Fruit fly (Drosophila melanogaster) whole organism, embryonic: Measurements from ENCODE around the gene CG17625.

Experiments
- CG10147 ChIP-seq: fragments of 200-800 bp; sonication (Bioruptor generic); optimal IDR thresholded peaks from 2 replicates; lab custom pipeline; 2019; ENCODE audit warnings: missing biosample characterization, mild to moderate bottlenecking, missing genetic modification characterization, moderate library complexity
- CG10267 ChIP-seq: fragments of 200-800 bp; sonication (Bioruptor generic); optimal IDR thresholded peaks from 2 replicates; lab custom pipeline; 2018; ENCODE audit warnings: missing biosample characterization, mild to moderate bottlenecking, missing genetic modification characterization, moderate library complexity
- CG10431 ChIP-seq: fragments of 200-800 bp; sonication (Bioruptor generic); optimal IDR thresholded peaks from 3 replicates; lab custom pipeline; 2018; ENCODE audit warnings: missing biosample characterization, mild to moderate bottlenecking, missing genetic modification characterization
- CG10979 ChIP-seq: fragments of 200-800 bp; sonication (Bioruptor generic); optimal IDR thresholded peaks from 2 replicates; lab custom pipeline; 2018; ENCODE audit warnings: missing biosample characterization, mild to moderate bottlenecking, missing genetic modification characterization, moderate library complexity
- CG11696 ChIP-seq: fragments of 200-800 bp; sonication (Bioruptor generic); IDR thresholded peaks from 2 replicates; pipeline ENCODE4 v1.3.6; 2022; ENCODE audit warnings: missing biosample characterization, missing genetic modification characterization
- CG11723 ChIP-seq: fragments of 200-800 bp; sonication (Bioruptor generic); optimal IDR thresholded peaks from 2 replicates; lab custom pipeline; 2017; ENCODE audit warnings: missing biosample characterization, mild to moderate bottlenecking, missing genetic modification characterization
- CG12219 ChIP-seq: fragments of 200-800 bp; sonication (Bioruptor generic); optimal IDR thresholded peaks from 3 replicates; lab custom pipeline; 2018; ENCODE audit warnings: missing biosample characterization, mild to moderate bottlenecking, missing genetic modification characterization
- CG13894 ChIP-seq: fragments of 200-800 bp; sonication (Bioruptor generic); optimal IDR thresholded peaks from 3 replicates; lab custom pipeline; 2018; ENCODE audit warnings: missing biosample characterization, mild to moderate bottlenecking, missing genetic modification characterization, moderate library complexity
- CG14014 ChIP-seq: fragments of 200-800 bp; sonication (Bioruptor generic); IDR thresholded peaks from 2 replicates; pipeline ENCODE4 v1.3.6; 2022; ENCODE audit warnings: missing biosample characterization, missing genetic modification characterization
- CG14050 ChIP-seq: fragments of 200-800 bp; sonication (Bioruptor generic); IDR thresholded peaks from 3 replicates; pipeline ENCODE4 v1.3.6; 2022; ENCODE audit warnings: missing biosample characterization, missing genetic modification characterization
- CG15073 ChIP-seq: fragments of 200-800 bp; sonication (Bioruptor generic); optimal IDR thresholded peaks from 2 replicates; lab custom pipeline; 2016; ENCODE audit warnings: missing biosample characterization, missing genetic modification characterization
- CG16815 ChIP-seq: fragments of 200-800 bp; sonication (Bioruptor generic); optimal IDR thresholded peaks from 3 replicates; lab custom pipeline; 2017; ENCODE audit warnings: missing biosample characterization, mild to moderate bottlenecking, missing genetic modification characterization
- CG16863 ChIP-seq: fragments of 200-800 bp; sonication (Bioruptor generic); optimal IDR thresholded peaks from 3 replicates; lab custom pipeline; 2016; ENCODE audit warnings: missing biosample characterization, missing genetic modification characterization
- CG17186 ChIP-seq: fragments of 200-800 bp; sonication (Bioruptor generic); optimal IDR thresholded peaks from 3 replicates; lab custom pipeline; 2017; ENCODE audit warnings: missing biosample characterization, missing genetic modification reagents, missing genetic modification characterization
- CG17802 ChIP-seq: fragments of 200-800 bp; sonication (Bioruptor generic); optimal IDR thresholded peaks from 2 replicates; lab custom pipeline; 2018; ENCODE audit warnings: missing biosample characterization, mild to moderate bottlenecking, missing genetic modification characterization, moderate library complexity
- CG18599 ChIP-seq: fragments of 200-800 bp; sonication (Bioruptor generic); optimal IDR thresholded peaks from 3 replicates; lab custom pipeline; 2017; ENCODE audit warnings: missing biosample characterization, missing genetic modification characterization, mild to moderate bottlenecking, moderate library complexity, missing genetic modification reagents
- CG3726 ChIP-seq: fragments of 200-800 bp; sonication (Bioruptor generic); IDR thresholded peaks from 3 replicates; pipeline ENCODE4, ENCODE4 v1.3.6; 2022; ENCODE audit warnings: missing biosample characterization, missing genetic modification characterization
- CG4730 ChIP-seq: fragments of 200-800 bp; sonication (Bioruptor generic); IDR thresholded peaks from 2 replicates; pipeline ENCODE4 v1.3.6; 2022; ENCODE audit warnings: missing biosample characterization, missing genetic modification characterization
- CG6813 ChIP-seq: fragments of 200-800 bp; sonication (Bioruptor generic); optimal IDR thresholded peaks from 2 replicates; lab custom pipeline; 2017; ENCODE audit warnings: missing biosample characterization, missing genetic modification characterization, mild to moderate bottlenecking, moderate library complexity, missing genetic modification reagents
- CG6854 ChIP-seq: fragments of 200-800 bp; sonication (Bioruptor generic); optimal IDR thresholded peaks from 3 replicates; lab custom pipeline; 2017; ENCODE audit warnings: missing biosample characterization, mild to moderate bottlenecking, missing genetic modification characterization
- CG7786 ChIP-seq: fragments of 200-800 bp; sonication (Bioruptor generic); optimal IDR thresholded peaks from 2 replicates; lab custom pipeline; 2016; ENCODE audit warnings: missing biosample characterization, missing genetic modification characterization
- CG9727 ChIP-seq: fragments of 200-800 bp; sonication (Bioruptor generic); optimal IDR thresholded peaks from 3 replicates; lab custom pipeline; 2017; ENCODE audit warnings: missing biosample characterization, mild to moderate bottlenecking, missing genetic modification characterization
- Chrac-16 ChIP-seq: fragments of 200-800 bp; sonication (Bioruptor generic); optimal IDR thresholded peaks from 3 replicates; lab custom pipeline; 2016; ENCODE audit warnings: missing biosample characterization, missing genetic modification characterization
- Dek ChIP-seq: fragments of 200-800 bp; sonication (Bioruptor generic); optimal IDR thresholded peaks from 3 replicates; lab custom pipeline; 2019; ENCODE audit warnings: missing biosample characterization, mild to moderate bottlenecking, missing genetic modification characterization, moderate library complexity
- Dll ChIP-seq: fragments of 200-800 bp; sonication (Bioruptor generic); IDR thresholded peaks from 4 replicates; pipeline ENCODE4 v1.3.6; 2022; ENCODE audit warnings: missing biosample characterization, missing genetic modification characterization; ENCODE audit not compliant: partially characterized antibody
- Ets97D ChIP-seq: fragments of 200-800 bp; sonication (Bioruptor generic); optimal IDR thresholded peaks from 3 replicates; lab custom pipeline; 2016; ENCODE audit warnings: missing biosample characterization, missing genetic modification characterization
- Fer3 ChIP-seq: fragments of 200-800 bp; sonication (Bioruptor generic); optimal IDR thresholded peaks from 2 replicates; lab custom pipeline; 2018; ENCODE audit warnings: missing biosample characterization, mild to moderate bottlenecking, missing genetic modification characterization, moderate library complexity
- H15 ChIP-seq: fragments of 200-800 bp; sonication (Bioruptor generic); IDR thresholded peaks from 3 replicates; pipeline ENCODE4 v1.3.6; 2022; ENCODE audit warnings: missing biosample characterization, missing genetic modification characterization
- HLH4C ChIP-seq: fragments of 200-800 bp; sonication (Bioruptor generic); IDR thresholded peaks from 3 replicates; pipeline ENCODE4 v1.3.6; 2022; ENCODE audit warnings: missing biosample characterization, missing genetic modification characterization; ENCODE audit not compliant: partially characterized antibody
- Myb ChIP-seq: fragments of 200-800 bp; sonication (Bioruptor generic); optimal IDR thresholded peaks from 2 replicates; lab custom pipeline; 2016; ENCODE audit warnings: missing biosample characterization, missing genetic modification characterization
- Ravus ChIP-seq: fragments of 200-800 bp; sonication (Bioruptor generic); IDR thresholded peaks from 2 replicates; pipeline ENCODE4 v1.3.6; 2022; ENCODE audit warnings: missing biosample characterization, missing genetic modification characterization
- Scr ChIP-seq: fragments of 200-800 bp; sonication (Bioruptor generic); IDR thresholded peaks from 2 replicates; pipeline ENCODE4 v1.3.6; 2022; ENCODE audit warnings: missing biosample characterization, missing genetic modification characterization; ENCODE audit not compliant: partially characterized antibody
- Sin3A ChIP-seq: fragments of >200 bp; optimal IDR thresholded peaks from 2 replicates; lab custom pipeline; 2018
- Vsx1 ChIP-seq: fragments of 200-800 bp; sonication (Bioruptor generic); optimal IDR thresholded peaks from 2 replicates; lab custom pipeline; 2017; ENCODE audit warnings: missing biosample characterization, mild to moderate bottlenecking, missing genetic modification characterization, missing genetic modification reagents
- abd-A ChIP-seq: fragments of 200-800 bp; sonication (Bioruptor generic); optimal IDR thresholded peaks from 3 replicates; lab custom pipeline; 2019; ENCODE audit warnings: missing biosample characterization, mild to moderate bottlenecking, missing genetic modification characterization, moderate library complexity
- al ChIP-seq: fragments of 200-800 bp; sonication (Bioruptor generic); IDR thresholded peaks from 2 replicates; pipeline ENCODE4 v1.3.6; 2022; ENCODE audit warnings: missing biosample characterization, missing genetic modification characterization
- bcd ChIP-seq: fragments of 200-800 bp; sonication (Bioruptor generic); optimal IDR thresholded peaks from 2 replicates; lab custom pipeline; 2017; ENCODE audit warnings: missing biosample characterization, mild to moderate bottlenecking, missing genetic modification characterization
- caup ChIP-seq: fragments of 200-800 bp; sonication (Bioruptor generic); optimal IDR thresholded peaks from 3 replicates; lab custom pipeline; 2017; ENCODE audit warnings: missing biosample characterization, mild to moderate bottlenecking, missing genetic modification characterization, moderate library complexity; ENCODE audit not compliant: severe bottlenecking
- chinmo ChIP-seq: fragments of 200-800 bp; sonication (Bioruptor generic); IDR thresholded peaks from 4 replicates; pipeline ENCODE4 v1.3.6; 2022; ENCODE audit warnings: missing biosample characterization, missing genetic modification characterization; ENCODE audit not compliant: partially characterized antibody
- crc ChIP-seq: fragments of 200-800 bp; sonication (Bioruptor generic); optimal IDR thresholded peaks from 2 replicates; lab custom pipeline; 2016; ENCODE audit warnings: missing biosample characterization, missing genetic modification characterization
- crp ChIP-seq, 2 experiments: fragments of 200-800 bp; sonication (Bioruptor generic); optimal IDR thresholded peaks; 2 replicates in 1 of 2; 3 replicates in 1 of 2; lab custom pipeline; 2017; ENCODE audit warnings: missing biosample characterization in 2 of 2, missing genetic modification characterization in 2 of 2, mild to moderate bottlenecking in 1 of 2, moderate library complexity in 1 of 2
- dati ChIP-seq: fragments of 200-800 bp; sonication (Bioruptor generic); IDR thresholded peaks from 2 replicates; pipeline ENCODE4 v1.3.6; 2022; ENCODE audit warnings: missing biosample characterization, missing genetic modification characterization
- fd102C ChIP-seq: fragments of 200-800 bp; sonication (Bioruptor generic); optimal IDR thresholded peaks from 2 replicates; lab custom pipeline; 2018; ENCODE audit warnings: missing biosample characterization, mild to moderate bottlenecking, missing genetic modification characterization, moderate library complexity
- gcm ChIP-seq: fragments of 200-800 bp; sonication (Bioruptor generic); optimal IDR thresholded peaks from 2 replicates; lab custom pipeline; 2019; ENCODE audit warnings: missing biosample characterization, mild to moderate bottlenecking, missing genetic modification characterization, moderate library complexity
- h ChIP-seq: fragments of >200 bp; optimal IDR thresholded peaks from 2 replicates; lab custom pipeline; 2017
- ken ChIP-seq: fragments of 200-800 bp; sonication (Bioruptor generic); IDR thresholded peaks from 3 replicates; pipeline ENCODE4 v1.3.6; 2022; ENCODE audit warnings: missing biosample characterization, missing genetic modification characterization
- kni ChIP-seq: fragments of 200-800 bp; sonication (Bioruptor generic); optimal IDR thresholded peaks from 3 replicates; lab custom pipeline; 2017; ENCODE audit warnings: mild to moderate bottlenecking, missing biosample characterization, missing genetic modification reagents, missing genetic modification characterization
- lbe ChIP-seq: fragments of 200-800 bp; sonication (Bioruptor generic); optimal IDR thresholded peaks from 2 replicates; lab custom pipeline; 2016; ENCODE audit warnings: missing biosample characterization, mild to moderate bottlenecking, missing genetic modification characterization
- pho ChIP-seq: fragments of 200-800 bp; sonication (Bioruptor generic); optimal IDR thresholded peaks from 2 replicates; lab custom pipeline; 2016; ENCODE audit warnings: missing biosample characterization, missing genetic modification characterization
- pita ChIP-seq: fragments of 200-800 bp; sonication (Bioruptor generic); optimal IDR thresholded peaks from 2 replicates; lab custom pipeline; 2017; ENCODE audit warnings: missing biosample characterization, mild to moderate bottlenecking, missing genetic modification characterization
- wor ChIP-seq: fragments of 200-800 bp; sonication (Bioruptor generic); IDR thresholded peaks from 2 replicates; pipeline ENCODE4 v1.3.6; 2022; ENCODE audit warnings: missing biosample characterization, missing genetic modification characterization

CG17625 gene

dm6 chr3R:22668622-22669021 is 18.0 kb upstream of the CG17625 start (continued):
- TF ChIP-seq fd102C (GFP tag; lab: Kevin White, UChicago) (no peak), pita (GFP tag; lab: Kevin White, UChicago) (no peak), CG9727 (peak; percentile 18), CG14014 (no peak), CG4730 (GFP tag; lab: Robert Waterston, UW) (no peak), CG17802 (tag; lab: Kevin White, UChicago) (no peak), Fer3 (tag; lab: Kevin White, UChicago) (peak; percentile 8), CG18599 (GFP tag; lab: Kevin White, UChicago) (no peak), gcm (GFP tag; lab: Kevin White, UChicago) (no peak), Scr (GFP tag; lab: Robert Waterston, UW) (no peak), Chrac-16 (GFP tag; lab: Kevin White, UChicago) (peak; percentile 26), Myb (GFP tag; lab: Kevin White, UChicago) (no peak), HLH4C (GFP tag; lab: Robert Waterston, UW) (no peak), Dll (no peak), kni (no peak), Ets97D (GFP tag; lab: Kevin White, UChicago) (no peak), CG6854 (GFP tag; lab: Kevin White, UChicago) (no peak), CG3726 (GFP tag; lab: Robert Waterston, UW) (no peak), Dek (no peak), CG11723 (no peak), CG10267 (tag; lab: Kevin White, UChicago) (no peak), CG10431 (GFP tag; lab: Kevin White, UChicago) (no peak), CG15073 (GFP tag; lab: Kevin White, UChicago) (no peak), al (GFP tag; lab: Robert Waterston, UW) (no peak), bcd (no peak), h (lab: Kevin White, UChicago) (no peak), CG6813 (GFP tag; lab: Kevin White, UChicago) (no peak), CG10979 (tag; lab: Kevin White, UChicago) (no peak), CG10147 (no peak), Vsx1 (GFP tag; lab: Kevin White, UChicago) (no peak), CG11696 (GFP tag; lab: Robert Waterston, UW) (0 out of 2 replicates have a peak, but pooled peaks have one; percentile 12), caup (GFP tag; lab: Kevin White, UChicago) (no peak), CG16815 (no peak), CG12219 (GFP tag; lab: Kevin White, UChicago) (no peak), abd-A (tag; lab: Kevin White, UChicago) (no peak), crc (no peak), H15 (no peak), CG7786 (GFP tag; lab: Kevin White, UChicago) (no peak), pho (no peak), Sin3A (no peak), dati (GFP tag; lab: Robert Waterston, UW) (no peak), lbe (GFP tag; lab: Kevin White, UChicago) (no peak), CG14050 (GFP tag; lab: Robert Waterston, UW) (peak; percentile 33; the same call in 1 of the 3 replicates), ken (GFP tag; lab: Robert Waterston, UW) (no peak), chinmo (GFP tag; lab: Robert Waterston, UW) (no peak), Ravus (GFP tag; lab: Robert Waterston, UW) (peak; percentile 1; the same call in 1 of the 2 replicates), CG13894 (no peak), CG16863 (GFP tag; lab: Kevin White, UChicago) (no peak), crp (GFP tag; optimal IDR thresholded peaks at IDR 0.05; lab: Kevin White, UChicago) (no peak), CG17186 (GFP tag; lab: Kevin White, UChicago) (no peak), wor (GFP tag; lab: Robert Waterston, UW) (0 out of 2 replicates have a peak, but pooled peaks have one; percentile 34)
